Fruit fly (Drosophila melanogaster): ENCODE data around the gene GatB.

DNA sequence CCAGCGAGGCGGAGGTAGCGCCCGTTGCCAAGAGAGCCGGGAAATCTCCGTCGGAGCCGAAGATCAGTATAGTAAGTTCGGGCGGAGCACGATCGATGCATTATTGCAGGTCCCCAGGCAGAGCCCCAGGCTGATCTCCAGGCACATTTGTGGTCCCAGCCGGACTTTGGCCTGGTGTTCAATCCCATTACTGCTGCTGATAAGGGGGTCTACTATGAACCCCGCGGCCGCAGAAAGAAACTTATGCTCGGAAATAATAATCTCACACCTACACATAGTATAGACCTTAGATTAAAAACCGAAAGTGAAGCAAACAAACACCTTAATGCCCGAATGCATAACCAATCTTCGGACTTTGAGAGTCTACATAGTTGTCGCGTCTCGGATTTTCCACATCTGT is 13.1 kb downstream of the GatB start:
- no peak for TF ChIP-seq CG10348 (GFP tag; IDR thresholded peaks at IDR 0.05)
- TF ChIP-seq CG14655 (GFP tag; optimal IDR thresholded peaks at IDR 0.05), result no peak
- TF ChIP-seq fd96Ca (GFP tag; IDR thresholded peaks at IDR 0.05), result 0 out of 3 replicates have a peak, but pooled peaks have one; percentile 6
- TF ChIP-seq CG12605 (GFP tag; IDR thresholded peaks at IDR 0.05), result peak; percentile 55
- peak; percentile 52; the same call in 2 of the 3 replicates for TF ChIP-seq CG4496 (GFP tag; IDR thresholded peaks at IDR 0.05)
- TF ChIP-seq Pif1B (GFP tag; optimal IDR thresholded peaks at IDR 0.05), result no peak
- no peak for TF ChIP-seq rn (GFP tag; IDR thresholded peaks at IDR 0.05)
- no peak for TF ChIP-seq EcR (GFP tag; optimal IDR thresholded peaks at IDR 0.05)
- TF ChIP-seq CG9948 (tag; optimal IDR thresholded peaks at IDR 0.05), result no peak
- no peak for TF ChIP-seq Pif1A (GFP tag; optimal IDR thresholded peaks at IDR 0.05)
- no peak for TF ChIP-seq Snoo (tag; optimal IDR thresholded peaks at IDR 0.05)
- TF ChIP-seq CG32121 (GFP tag; IDR thresholded peaks at IDR 0.05), result peak; percentile 5; the same call in 1 of the 2 replicates
- no peak for TF ChIP-seq CG34367 (tag; optimal IDR thresholded peaks at IDR 0.05)
- no peak for TF ChIP-seq CG15710 (tag; optimal IDR thresholded peaks at IDR 0.05)

Data from whole organism, pupa.